Fruit fly (Drosophila melanogaster) whole organism, prepupa: ENCODE results near the gene CG15514.

ENCODE experiments used
- Blimp-1 ChIP-seq: fragments of 200-800 bp; sonication (Bioruptor generic); optimal IDR thresholded peaks from 3 replicates; lab custom pipeline; 2017; ENCODE audit warnings: missing biosample characterization, missing genetic modification characterization, mild to moderate bottlenecking, moderate library complexity, missing genetic modification reagents
- CG10631 ChIP-seq: fragments of 200-800 bp; sonication (Bioruptor generic); optimal IDR thresholded peaks from 2 replicates; lab custom pipeline; 2016; ENCODE audit warnings: missing biosample characterization, missing genetic modification characterization
- CG15336 ChIP-seq: fragments of 200-800 bp; sonication (Bioruptor generic); IDR thresholded peaks from 2 replicates; pipeline ENCODE4 v1.3.6; 2022; ENCODE audit warnings: missing biosample characterization, missing genetic modification characterization
- CG31627 ChIP-seq: fragments of 200-800 bp; sonication (Bioruptor generic); optimal IDR thresholded peaks from 3 replicates; lab custom pipeline; 2016; ENCODE audit warnings: missing biosample characterization, missing genetic modification characterization
- CG34406 ChIP-seq: fragments of 200-800 bp; sonication (Bioruptor generic); optimal IDR thresholded peaks from 3 replicates; lab custom pipeline; 2016; ENCODE audit warnings: missing biosample characterization, missing genetic modification characterization
- CG6808 ChIP-seq: fragments of 200-800 bp; sonication (Bioruptor generic); optimal IDR thresholded peaks from 3 replicates; lab custom pipeline; 2017; ENCODE audit warnings: missing biosample characterization, missing genetic modification characterization, mild to moderate bottlenecking, moderate library complexity, missing genetic modification reagents
- CG6854 ChIP-seq: fragments of 200-800 bp; sonication (Bioruptor generic); optimal IDR thresholded peaks from 2 replicates; lab custom pipeline; 2017; ENCODE audit warnings: missing biosample characterization, mild to moderate bottlenecking, missing genetic modification characterization
- Ets21C ChIP-seq: fragments of 200-800 bp; sonication (Bioruptor generic); optimal IDR thresholded peaks from 3 replicates; lab custom pipeline; 2016; ENCODE audit warnings: missing biosample characterization, missing genetic modification characterization
- Ets96B ChIP-seq: fragments of 200-800 bp; optimal IDR thresholded peaks from 2 replicates; lab custom pipeline; 2019; ENCODE audit warnings: missing biosample characterization, mild to moderate bottlenecking, missing genetic modification characterization, moderate library complexity
- Hr38 ChIP-seq: sonication (Bioruptor generic); optimal IDR thresholded peaks from 2 replicates; lab custom pipeline; 2016; ENCODE audit warnings: missing biosample characterization, missing genetic modification characterization
- Hr4 ChIP-seq: fragments of 200-800 bp; sonication (Bioruptor generic); optimal IDR thresholded peaks from 3 replicates; lab custom pipeline; 2016; ENCODE audit warnings: missing biosample characterization, missing genetic modification characterization
- OdsH ChIP-seq: fragments of 200-800 bp; sonication (Bioruptor generic); optimal IDR thresholded peaks from 3 replicates; lab custom pipeline; 2016; ENCODE audit warnings: missing biosample characterization, missing genetic modification characterization
- Sox14 ChIP-seq: fragments of 200-800 bp; sonication (Bioruptor generic); optimal IDR thresholded peaks from 3 replicates; lab custom pipeline; 2016; ENCODE audit warnings: missing biosample characterization, missing genetic modification characterization
- Sox15 ChIP-seq: fragments of 200-800 bp; sonication (Bioruptor generic); optimal IDR thresholded peaks from 3 replicates; lab custom pipeline; 2016; ENCODE audit warnings: missing biosample characterization, missing genetic modification characterization
- achi ChIP-seq: fragments of 200-800 bp; sonication (Bioruptor generic); optimal IDR thresholded peaks from 3 replicates; lab custom pipeline; 2016; ENCODE audit warnings: missing biosample characterization, missing genetic modification characterization
- cyc ChIP-seq: fragments of 200-800 bp; sonication (Bioruptor generic); optimal IDR thresholded peaks from 3 replicates; lab custom pipeline; 2016; ENCODE audit warnings: missing biosample characterization, missing genetic modification characterization
- dsx ChIP-seq: fragments of 200-800 bp; optimal IDR thresholded peaks from 3 replicates; lab custom pipeline; 2019; ENCODE audit warnings: missing biosample characterization, mild to moderate bottlenecking, missing genetic modification characterization, moderate library complexity; ENCODE audit not compliant: poor library complexity, severe bottlenecking
- ss ChIP-seq, 2 experiments: fragments of 200-800 bp; sonication (Bioruptor generic); optimal IDR thresholded peaks; 2 replicates in 1 of 2; 3 replicates in 1 of 2; lab custom pipeline; 2017 to 2018; ENCODE audit warnings: mild to moderate bottlenecking in 2 of 2, missing biosample characterization in 2 of 2, missing genetic modification characterization in 2 of 2, moderate library complexity in 1 of 2

Gene CG15514

dm6 chr3R:29816266-29816665 is 45.0 kb downstream of the CG15514 start, which contains the start of gene Vps16B:
Vps16B (minus strand) TSS chr3R:29816451.
- TF ChIP-seq CG6808: no peak
- no peak for TF ChIP-seq Ets21C (GFP tag; lab: Kevin White, UChicago)
- no peak for TF ChIP-seq Sox14 (GFP tag; lab: Kevin White, UChicago)
- no peak for TF ChIP-seq Sox15
- TF ChIP-seq achi (GFP tag; lab: Kevin White, UChicago): no peak
- no peak for TF ChIP-seq Hr4 (GFP tag; lab: Kevin White, UChicago)
- TF ChIP-seq CG6854 (GFP tag; lab: Kevin White, UChicago): no peak
- TF ChIP-seq cyc (GFP tag; lab: Kevin White, UChicago): no peak
- no peak for TF ChIP-seq CG31627
- no peak for TF ChIP-seq Hr38 (GFP tag; lab: Kevin White, UChicago)
- no peak for TF ChIP-seq dsx (GFP tag; lab: Kevin White, UChicago)
- TF ChIP-seq ss (GFP tag; optimal IDR thresholded peaks at IDR 0.05; lab: Kevin White, UChicago): no peak
- no peak for TF ChIP-seq Ets96B (tag; lab: Kevin White, UChicago)
- TF ChIP-seq CG10631 (GFP tag; lab: Kevin White, UChicago): no peak
- no peak for TF ChIP-seq CG34406
- TF ChIP-seq CG15336 (GFP tag; lab: Robert Waterston, UW): no peak
- TF ChIP-seq OdsH (GFP tag; lab: Kevin White, UChicago): no peak
- TF ChIP-seq Blimp-1 (GFP tag; lab: Kevin White, UChicago): no peak
